Fruit fly (Drosophila melanogaster) whole organism, prepupa: ENCODE results near the gene CG31663.
A peak's percentile ranks its signal among the peaks of the same experiment; 100 is the strongest.

ENCODE experiments used
- CG10669 ChIP-seq: fragments of 200-800 bp; sonication (Bioruptor generic); optimal IDR thresholded peaks from 3 replicates; lab custom pipeline; 2018; ENCODE audit warnings: missing biosample characterization, mild to moderate bottlenecking, missing genetic modification characterization, moderate library complexity
- CG11294 ChIP-seq: fragments of 200-800 bp; sonication (Bioruptor generic); IDR thresholded peaks from 2 replicates; pipeline ENCODE4 v1.3.6; 2022; ENCODE audit warnings: missing biosample characterization, missing genetic modification characterization
- CG11762 ChIP-seq: fragments of 200-800 bp; sonication (Bioruptor generic); optimal IDR thresholded peaks from 3 replicates; lab custom pipeline; 2016; ENCODE audit warnings: missing biosample characterization, missing genetic modification characterization; ENCODE audit not compliant: insufficient read depth
- CG11902 ChIP-seq: fragments of 200-800 bp; sonication (Bioruptor generic); optimal IDR thresholded peaks from 3 replicates; lab custom pipeline; 2016; ENCODE audit warnings: missing biosample characterization, missing genetic modification characterization
- CG15336 ChIP-seq: fragments of 200-800 bp; sonication (Bioruptor generic); IDR thresholded peaks from 2 replicates; pipeline ENCODE4 v1.3.6; 2022; ENCODE audit warnings: missing biosample characterization, missing genetic modification characterization
- CG1621 ChIP-seq: fragments of 200-800 bp; sonication (Bioruptor generic); optimal IDR thresholded peaks from 3 replicates; lab custom pipeline; 2018; ENCODE audit warnings: missing biosample characterization, mild to moderate bottlenecking, missing genetic modification characterization
- CG3032 ChIP-seq: fragments of 200-800 bp; optimal IDR thresholded peaks from 2 replicates; lab custom pipeline; 2019; ENCODE audit warnings: missing biosample characterization, mild to moderate bottlenecking, missing genetic modification characterization, moderate library complexity
- CG34406 ChIP-seq: fragments of 200-800 bp; sonication (Bioruptor generic); optimal IDR thresholded peaks from 3 replicates; lab custom pipeline; 2016; ENCODE audit warnings: missing biosample characterization, missing genetic modification characterization
- CG3919 ChIP-seq: fragments of 200-800 bp; sonication (Bioruptor generic); optimal IDR thresholded peaks from 3 replicates; lab custom pipeline; 2016; ENCODE audit warnings: missing biosample characterization, missing genetic modification characterization
- CG4318 ChIP-seq: fragments of 200-800 bp; sonication (Bioruptor generic); optimal IDR thresholded peaks from 3 replicates; lab custom pipeline; 2017; ENCODE audit warnings: missing biosample characterization, mild to moderate bottlenecking, missing genetic modification characterization
- CG6163 ChIP-seq: fragments of 200-800 bp; sonication (Bioruptor generic); IDR thresholded peaks from 3 replicates; pipeline ENCODE4 v1.3.6; 2022; ENCODE audit warnings: missing biosample characterization, missing genetic modification characterization
- CG6276 ChIP-seq: fragments of 200-800 bp; sonication (Bioruptor generic); optimal IDR thresholded peaks from 2 replicates; lab custom pipeline; 2017; ENCODE audit warnings: missing biosample characterization, mild to moderate bottlenecking, missing genetic modification characterization
- CG6792 ChIP-seq: fragments of 200-800 bp; sonication (Bioruptor generic); optimal IDR thresholded peaks from 3 replicates; lab custom pipeline; 2016; ENCODE audit warnings: missing biosample characterization, missing genetic modification characterization
- CG6808 ChIP-seq: fragments of 200-800 bp; sonication (Bioruptor generic); optimal IDR thresholded peaks from 3 replicates; lab custom pipeline; 2017; ENCODE audit warnings: missing biosample characterization, missing genetic modification characterization, mild to moderate bottlenecking, moderate library complexity, missing genetic modification reagents
- CG8319 ChIP-seq: fragments of 200-800 bp; sonication (Bioruptor generic); optimal IDR thresholded peaks from 3 replicates; lab custom pipeline; 2016; ENCODE audit warnings: missing biosample characterization, missing genetic modification characterization
- CG8632 ChIP-seq: fragments of 200-800 bp; sonication (Bioruptor generic); optimal IDR thresholded peaks from 3 replicates; lab custom pipeline; 2016; ENCODE audit warnings: missing biosample characterization, missing genetic modification characterization
- CG9139 ChIP-seq: fragments of 200-800 bp; sonication (Bioruptor generic); optimal IDR thresholded peaks from 3 replicates; lab custom pipeline; 2017; ENCODE audit warnings: missing biosample characterization, mild to moderate bottlenecking, missing genetic modification characterization
- Eip78C ChIP-seq: fragments of 200-800 bp; sonication (Bioruptor generic); peaks from one replicate; lab custom pipeline; 2016; ENCODE audit warnings: missing biosample characterization, missing genetic modification characterization
- Ets21C ChIP-seq: fragments of 200-800 bp; sonication (Bioruptor generic); optimal IDR thresholded peaks from 3 replicates; lab custom pipeline; 2016; ENCODE audit warnings: missing biosample characterization, missing genetic modification characterization
- Ets96B ChIP-seq: fragments of 200-800 bp; optimal IDR thresholded peaks from 2 replicates; lab custom pipeline; 2019; ENCODE audit warnings: missing biosample characterization, mild to moderate bottlenecking, missing genetic modification characterization, moderate library complexity
- Gug ChIP-seq: fragments of 200-800 bp; sonication (Bioruptor generic); IDR thresholded peaks from 2 replicates; pipeline ENCODE4 v1.3.6; 2022; ENCODE audit warnings: missing biosample characterization, missing genetic modification characterization
- Hr38 ChIP-seq: sonication (Bioruptor generic); optimal IDR thresholded peaks from 2 replicates; lab custom pipeline; 2016; ENCODE audit warnings: missing biosample characterization, missing genetic modification characterization
- Hr39 ChIP-seq: fragments of 200-800 bp; sonication (Bioruptor generic); optimal IDR thresholded peaks from 2 replicates; lab custom pipeline; 2016; ENCODE audit warnings: missing biosample characterization, missing genetic modification characterization
- OdsH ChIP-seq: fragments of 200-800 bp; sonication (Bioruptor generic); optimal IDR thresholded peaks from 3 replicates; lab custom pipeline; 2016; ENCODE audit warnings: missing biosample characterization, missing genetic modification characterization
- Smox ChIP-seq: fragments of 200-800 bp; sonication (Bioruptor generic); optimal IDR thresholded peaks from 3 replicates; lab custom pipeline; 2016; ENCODE audit warnings: missing biosample characterization, missing genetic modification characterization
- Sox14 ChIP-seq: fragments of 200-800 bp; sonication (Bioruptor generic); optimal IDR thresholded peaks from 3 replicates; lab custom pipeline; 2016; ENCODE audit warnings: missing biosample characterization, missing genetic modification characterization
- achi ChIP-seq: fragments of 200-800 bp; sonication (Bioruptor generic); optimal IDR thresholded peaks from 3 replicates; lab custom pipeline; 2016; ENCODE audit warnings: missing biosample characterization, missing genetic modification characterization
- acj6 ChIP-seq: fragments of 200-800 bp; sonication (Bioruptor generic); optimal IDR thresholded peaks from 3 replicates; lab custom pipeline; 2016; ENCODE audit warnings: missing biosample characterization, missing genetic modification characterization
- dac ChIP-seq: fragments of 200-800 bp; sonication (Bioruptor generic); optimal IDR thresholded peaks from 2 replicates; lab custom pipeline; 2017; ENCODE audit warnings: missing biosample characterization, mild to moderate bottlenecking, missing genetic modification characterization
- dsx ChIP-seq: fragments of 200-800 bp; optimal IDR thresholded peaks from 3 replicates; lab custom pipeline; 2019; ENCODE audit warnings: missing biosample characterization, mild to moderate bottlenecking, missing genetic modification characterization, moderate library complexity; ENCODE audit not compliant: poor library complexity, severe bottlenecking
- fd59A ChIP-seq: fragments of 200-800 bp; sonication (Bioruptor generic); optimal IDR thresholded peaks from 2 replicates; lab custom pipeline; 2017; ENCODE audit warnings: missing biosample characterization, mild to moderate bottlenecking, missing genetic modification characterization, missing genetic modification reagents
- fd85E ChIP-seq: fragments of 200-800 bp; sonication (Bioruptor generic); optimal IDR thresholded peaks from 3 replicates; lab custom pipeline; 2016; ENCODE audit warnings: missing biosample characterization, missing genetic modification characterization
- salr ChIP-seq, 2 experiments: fragments of 200-800 bp; sonication (Bioruptor generic); optimal IDR thresholded peaks; 3 replicates each; lab custom pipeline; 2016 to 2018; ENCODE audit warnings: missing biosample characterization in 2 of 2, missing genetic modification characterization in 2 of 2, mild to moderate bottlenecking in 1 of 2
- spab ChIP-seq: fragments of 200-800 bp; sonication (Bioruptor generic); optimal IDR thresholded peaks from 2 replicates; lab custom pipeline; 2017; ENCODE audit warnings: missing biosample characterization, mild to moderate bottlenecking, missing genetic modification characterization, missing genetic modification reagents
- ss ChIP-seq, 2 experiments: fragments of 200-800 bp; sonication (Bioruptor generic); optimal IDR thresholded peaks; 2 replicates in 1 of 2; 3 replicates in 1 of 2; lab custom pipeline; 2017 to 2018; ENCODE audit warnings: mild to moderate bottlenecking in 2 of 2, missing biosample characterization in 2 of 2, missing genetic modification characterization in 2 of 2, moderate library complexity in 1 of 2
- vri ChIP-seq: fragments of 200-800 bp; sonication (Bioruptor generic); optimal IDR thresholded peaks from 3 replicates; lab custom pipeline; 2016; ENCODE audit warnings: missing biosample characterization, mild to moderate bottlenecking, missing genetic modification characterization

Gene CG31663

dm6 chr2L:1887729-1888128 lies 6.4 kb upstream of the CG31663 start (continued):
- TF ChIP-seq dsx (GFP tag; lab: Kevin White, UChicago) (peak; percentile 70), CG34406 (GFP tag; lab: Kevin White, UChicago) (no peak), CG9139 (GFP tag; lab: Kevin White, UChicago) (peak; percentile 26), CG4318 (GFP tag; lab: Kevin White, UChicago) (no peak), Hr38 (GFP tag; lab: Kevin White, UChicago) (no peak), CG6808 (GFP tag; lab: Kevin White, UChicago) (peak; percentile 32), CG3919 (GFP tag; lab: Kevin White, UChicago) (peak; percentile 69), CG11294 (GFP tag; lab: Robert Waterston, UW) (no peak), Sox14 (peak; percentile 67), dac (GFP tag; lab: Kevin White, UChicago) (no peak), Hr39 (GFP tag; lab: Kevin White, UChicago) (peak; percentile 36), salr (GFP tag; optimal IDR thresholded peaks at IDR 0.05; lab: Kevin White, UChicago) (peak in 1 of 2 experiments; percentile 35), CG8632 (peak; percentile 5), CG6276 (GFP tag; lab: Kevin White, UChicago) (no peak), Gug (no peak), Smox (GFP tag; lab: Kevin White, UChicago) (peak; percentile 33), CG6163 (GFP tag; lab: Robert Waterston, UW) (0 out of 3 replicates have a peak, but pooled peaks have one; percentile 35), CG11762 (GFP tag; lab: Kevin White, UChicago) (no peak), CG3032 (tag; lab: Kevin White, UChicago) (peak; percentile 27), acj6 (peak; percentile 41), OdsH (GFP tag; lab: Kevin White, UChicago) (peak; percentile 41), ss (GFP tag; optimal IDR thresholded peaks at IDR 0.05; lab: Kevin White, UChicago) (peak; percentile 46), CG6792 (GFP tag; lab: Kevin White, UChicago) (peak; percentile 58), achi (GFP tag; lab: Kevin White, UChicago) (peak; percentile 34), fd59A (peak; percentile 31), CG8319 (GFP tag; lab: Kevin White, UChicago) (no peak), Ets21C (GFP tag; lab: Kevin White, UChicago) (peak; percentile 36), vri (GFP tag; lab: Kevin White, UChicago) (no peak)

dm6 chr2L:1886533-1887183 lies 5.4 kb upstream of the CG31663 start:
- TF ChIP-seq CG1621 (tag; lab: Kevin White, UChicago) (peak; percentile 61), fd85E (GFP tag; lab: Kevin White, UChicago) (no peak), CG10669 (GFP tag; lab: Kevin White, UChicago) (peak; percentile 11), CG11902 (no peak), salr (GFP tag; optimal IDR thresholded peaks at IDR 0.05; lab: Kevin White, UChicago) (peak in 1 of 2 experiments; percentile 1), OdsH (GFP tag; lab: Kevin White, UChicago) (no peak), CG6808 (GFP tag; lab: Kevin White, UChicago) (peak; percentile 49), Eip78C (GFP tag; lab: Kevin White, UChicago) (peak; percentile 24), Hr39 (GFP tag; lab: Kevin White, UChicago) (no peak), CG8319 (GFP tag; lab: Kevin White, UChicago) (no peak), fd59A (peak; percentile 21), dsx (GFP tag; lab: Kevin White, UChicago) (peak; percentile 42), ss (GFP tag; optimal IDR thresholded peaks at IDR 0.05; lab: Kevin White, UChicago) (peak; percentile 57 to 58), CG9139 (GFP tag; lab: Kevin White, UChicago) (peak; percentile 21), CG6163 (GFP tag; lab: Robert Waterston, UW) (peak; percentile 44; the same call in 2 of the 3 replicates), CG15336 (GFP tag; lab: Robert Waterston, UW) (no peak), Ets96B (tag; lab: Kevin White, UChicago) (peak; percentile 36), spab (GFP tag; lab: Kevin White, UChicago) (peak; percentile 51), CG3032 (tag; lab: Kevin White, UChicago) (peak; percentile 50)
- TF ChIP-seq, all 60 proteins: peak for 13
